Worm (Caenorhabditis elegans) whole organism, L4/young adult: Measurements from ENCODE around the gene eas-1.

ENCODE experiments used
- W03F9.2 ChIP-seq: fragments of 150-350 bp; optimal IDR thresholded peaks from 2 replicates; lab custom pipeline; 2014; ENCODE audit warnings: missing biosample characterization, missing genetic modification characterization
- dao-5 ChIP-seq: sonication (generic microtip); optimal IDR thresholded peaks from 2 replicates; lab custom pipeline; 2016; ENCODE audit warnings: missing genotype, missing genetic modification characterization, moderate library complexity, missing compliant biosample characterization
- him-1 ChIP-seq: sonication (generic microtip); optimal IDR thresholded peaks from 2 replicates; lab custom pipeline; 2016; ENCODE audit warnings: missing genotype, missing genetic modification reagents, missing genetic modification characterization, missing compliant biosample characterization

eas-1 gene

DNA sequence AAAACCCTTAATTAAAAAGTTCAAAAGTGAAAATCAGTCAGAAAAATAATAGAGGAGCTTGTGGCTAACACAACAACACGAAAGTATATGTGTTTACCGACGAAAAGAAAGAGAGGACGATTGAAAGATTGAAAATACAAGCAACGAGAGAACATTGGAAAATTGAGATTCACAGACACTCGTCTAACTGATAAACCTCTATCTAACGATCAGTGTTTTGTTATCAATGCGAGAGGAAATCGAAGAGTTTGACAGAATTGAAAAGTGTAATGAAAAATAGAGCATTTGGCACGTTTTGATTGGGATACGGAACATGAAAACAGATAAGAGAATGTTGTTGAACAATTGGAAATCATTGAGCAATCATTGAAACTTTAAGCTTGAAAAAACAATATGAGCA, 11.5 kb upstream of the eas-1 start:
- TF ChIP-seq W03F9.2 (peak; percentile 29), him-1 (tag; lab: Kevin White, UChicago) (no peak), dao-5 (tag; lab: Kevin White, UChicago) (no peak)

ce11 chrII:4729733-4730132, 10.5 kb upstream of the eas-1 start, which contains the start of gene F41C3.7:
TSS of gene F41C3.7 (plus strand) at chrII:4730033.
- no peak for TF ChIP-seq dao-5 (tag; lab: Kevin White, UChicago)
- TF ChIP-seq W03F9.2, result no peak
- no peak for TF ChIP-seq him-1 (tag; lab: Kevin White, UChicago)

DNA sequence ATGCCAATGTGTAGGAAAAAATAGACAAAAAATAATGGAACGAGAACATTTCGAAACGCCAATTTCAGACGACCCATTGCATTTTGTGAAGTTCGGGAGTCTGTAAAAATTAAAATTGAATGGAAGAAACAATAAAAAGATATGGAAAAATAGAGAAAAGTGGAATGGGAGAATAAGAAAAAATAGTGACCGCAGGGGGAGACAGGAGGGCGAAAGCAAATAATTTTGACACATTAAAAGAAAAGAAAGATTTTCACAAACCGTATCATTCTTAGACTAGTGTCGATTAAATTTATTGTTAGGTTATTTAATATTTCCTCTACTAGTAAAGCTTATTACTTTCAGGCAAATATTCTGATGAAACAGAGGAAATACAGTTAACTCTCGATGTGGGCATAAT, 6.4 kb upstream of the eas-1 start, which contains the start of gene F41C3.11:
Gene F41C3.11, minus strand, starts transcription at position 101 of the 400 bp plus-strand sequence.
- no peak for TF ChIP-seq him-1 (tag; lab: Kevin White, UChicago)
- TF ChIP-seq W03F9.2, result no peak
- TF ChIP-seq dao-5 (tag; lab: Kevin White, UChicago), result no peak

DNA sequence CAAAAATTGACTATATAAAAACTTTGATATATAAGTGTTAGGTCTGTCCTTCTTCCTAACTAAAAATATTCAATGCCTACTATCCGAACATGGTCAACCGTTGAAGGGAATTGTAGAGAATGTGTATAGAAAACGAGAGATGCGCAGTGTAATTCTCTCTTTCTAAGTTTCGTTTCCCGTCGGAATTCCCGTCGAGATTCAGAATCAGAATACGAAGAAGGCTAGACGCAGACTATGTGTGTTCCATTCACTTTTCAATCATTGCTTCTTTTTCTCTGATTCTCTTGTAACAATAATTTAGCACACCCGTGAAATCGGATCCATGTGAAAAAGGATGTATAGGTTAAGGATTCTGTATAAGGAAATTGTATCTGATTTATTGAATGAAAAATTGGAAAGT, 5.7 kb upstream of the eas-1 start:
- TF ChIP-seq him-1 (tag; lab: Kevin White, UChicago), result no peak
- TF ChIP-seq W03F9.2, result no peak
- TF ChIP-seq dao-5 (tag; lab: Kevin White, UChicago), result no peak

DNA sequence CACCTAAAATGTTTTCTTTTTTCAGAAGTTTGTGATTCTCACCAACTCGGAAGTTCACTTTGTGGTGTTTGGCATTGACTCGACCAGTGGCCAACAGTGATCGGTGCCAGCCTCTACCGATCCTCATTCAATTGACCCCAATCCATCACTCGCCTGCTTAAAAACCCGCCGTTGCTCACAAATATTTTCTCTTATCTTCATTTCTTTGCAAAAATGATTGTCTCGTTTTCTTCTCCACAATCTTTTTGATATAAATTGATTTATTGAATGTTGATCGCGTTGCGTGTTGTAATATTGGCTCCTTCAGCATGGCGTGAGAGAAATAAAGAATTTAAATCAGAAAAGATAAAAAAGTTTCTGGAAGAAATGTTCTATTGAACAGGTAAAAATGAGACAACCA, 3.6 kb upstream of the eas-1 start:
- TF ChIP-seq him-1 (tag; lab: Kevin White, UChicago) (no peak), dao-5 (tag; lab: Kevin White, UChicago) (no peak), W03F9.2 (no peak)

DNA sequence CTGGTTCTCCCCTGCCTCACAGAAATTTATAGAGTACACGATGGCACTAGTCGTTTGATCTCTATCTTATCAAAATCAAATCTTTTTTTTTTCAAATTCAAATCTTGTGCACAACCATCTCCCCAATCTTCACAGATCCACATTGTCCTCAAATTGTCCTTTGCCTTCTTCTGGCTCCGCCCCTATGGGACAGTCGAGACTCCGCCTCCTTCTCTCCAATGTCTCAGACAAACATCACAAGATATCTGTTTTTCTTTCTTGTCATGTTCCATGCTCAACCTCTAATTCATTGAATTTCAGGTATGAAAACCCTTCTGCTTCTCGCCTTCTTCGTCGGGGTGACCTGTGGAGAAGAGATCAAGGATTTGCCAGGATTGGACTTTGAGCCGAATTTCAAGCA, 2.9 kb upstream of the eas-1 start, which contains the start of gene ctsa-1.1:
Gene ctsa-1.1, plus strand, starts transcription at position 301 of the 400 bp plus-strand sequence.
- TF ChIP-seq dao-5 (tag; lab: Kevin White, UChicago) (no peak), him-1 (tag; lab: Kevin White, UChicago) (no peak), W03F9.2 (no peak)

ce11 chrII:4741527-4742187, 1.4 kb downstream of the eas-1 start, which contains the start of gene acs-11:
TSS of gene acs-11 (plus strand) at chrII:4742137.
- TF ChIP-seq him-1 (tag; lab: Kevin White, UChicago), result no peak
- TF ChIP-seq W03F9.2, result no peak
- TF ChIP-seq dao-5 (tag; lab: Kevin White, UChicago), result no peak

DNA sequence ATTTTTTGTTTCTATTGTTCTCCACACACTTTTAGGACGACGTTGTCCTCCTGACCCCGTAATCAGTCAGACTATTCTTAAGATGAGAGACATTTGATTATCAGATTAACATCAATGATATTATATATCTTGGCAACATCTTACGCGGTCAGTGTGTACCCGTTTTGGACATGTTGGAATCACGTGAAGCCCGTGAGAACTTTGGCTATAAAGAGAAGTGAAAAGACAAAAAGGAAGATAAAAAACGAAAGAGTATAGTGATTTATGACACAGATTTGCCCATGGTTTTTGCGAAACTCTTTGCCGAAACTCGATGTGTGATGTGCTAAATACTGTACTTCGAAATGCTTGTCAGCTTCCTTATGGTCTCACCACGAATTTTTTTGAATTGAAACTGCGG, 5.1 kb downstream of the eas-1 start:
- no peak for TF ChIP-seq him-1 (tag; lab: Kevin White, UChicago)
- TF ChIP-seq W03F9.2, result no peak
- TF ChIP-seq dao-5 (tag; lab: Kevin White, UChicago), result no peak

ce11 chrII:4747063-4747462, 6.9 kb downstream of the eas-1 start:
- TF ChIP-seq W03F9.2, result no peak
- no peak for TF ChIP-seq him-1 (tag; lab: Kevin White, UChicago)
- no peak for TF ChIP-seq dao-5 (tag; lab: Kevin White, UChicago)

DNA sequence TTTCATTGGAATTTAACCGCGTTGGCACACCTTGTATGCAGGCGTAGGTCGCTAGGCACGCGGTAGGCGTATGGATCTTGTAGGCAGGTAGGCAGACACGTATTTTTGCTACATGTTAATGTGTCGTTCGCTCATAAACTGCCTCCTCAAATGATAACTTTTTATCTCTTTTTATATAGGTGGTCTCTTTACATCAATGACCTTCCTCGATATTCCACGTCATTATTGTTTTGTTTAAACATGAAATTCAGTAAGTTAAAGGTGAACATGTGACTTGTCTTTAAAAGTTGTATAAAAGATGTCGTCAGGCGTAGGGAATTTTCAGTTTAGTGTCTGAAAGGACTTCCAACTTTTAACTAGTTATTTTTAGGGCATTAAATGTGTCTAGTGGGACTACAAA, 7.5 kb downstream of the eas-1 start:
- TF ChIP-seq him-1 (tag; lab: Kevin White, UChicago) (no peak), W03F9.2 (no peak), dao-5 (tag; lab: Kevin White, UChicago) (no peak)

DNA sequence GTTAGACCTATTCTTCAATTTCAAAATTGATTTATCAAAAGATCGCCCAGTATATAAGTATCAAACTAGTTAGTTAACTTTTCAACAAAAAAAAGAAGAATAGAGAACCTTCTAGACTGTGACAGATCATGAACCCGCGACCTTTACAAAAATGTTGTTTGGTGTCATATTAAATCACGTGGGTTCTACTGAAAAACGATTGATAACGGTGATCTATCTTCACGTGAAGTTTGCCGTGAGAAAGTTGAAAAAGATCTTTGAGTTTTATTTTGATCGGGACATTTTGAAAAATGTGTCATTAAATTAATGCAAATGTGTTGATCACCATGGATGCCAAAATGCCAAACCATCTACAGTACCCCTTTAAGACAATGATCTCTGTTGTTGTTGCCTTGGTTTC, 8.2 kb downstream of the eas-1 start:
- TF ChIP-seq him-1 (tag; lab: Kevin White, UChicago), result no peak
- TF ChIP-seq W03F9.2, result no peak
- TF ChIP-seq dao-5 (tag; lab: Kevin White, UChicago), result no peak

DNA sequence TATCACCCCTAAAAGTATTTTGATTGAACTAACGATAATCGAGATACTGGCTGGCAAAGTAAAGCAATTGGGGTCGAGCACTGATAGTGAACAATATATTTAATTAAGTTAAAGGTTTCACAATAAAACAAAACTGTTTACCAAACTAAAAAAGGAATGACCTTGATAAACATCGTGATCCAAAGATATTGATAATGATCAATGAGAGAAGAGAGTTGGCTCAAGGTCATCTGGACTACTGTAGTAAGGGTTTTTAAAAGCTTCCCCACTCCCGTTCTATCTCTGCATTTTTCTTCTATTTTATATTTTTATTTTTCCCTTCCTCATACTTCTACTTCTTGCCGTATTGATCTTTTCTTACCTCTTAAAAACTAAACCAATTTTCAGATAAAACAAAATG, 9.4 kb downstream of the eas-1 start, which contains the start of gene F41C3.2:
Gene F41C3.2, plus strand, starts transcription at position 388 of the 400 bp plus-strand sequence.
- no peak for TF ChIP-seq dao-5 (tag; lab: Kevin White, UChicago)
- TF ChIP-seq him-1 (tag; lab: Kevin White, UChicago), result no peak
- TF ChIP-seq W03F9.2, result no peak

DNA sequence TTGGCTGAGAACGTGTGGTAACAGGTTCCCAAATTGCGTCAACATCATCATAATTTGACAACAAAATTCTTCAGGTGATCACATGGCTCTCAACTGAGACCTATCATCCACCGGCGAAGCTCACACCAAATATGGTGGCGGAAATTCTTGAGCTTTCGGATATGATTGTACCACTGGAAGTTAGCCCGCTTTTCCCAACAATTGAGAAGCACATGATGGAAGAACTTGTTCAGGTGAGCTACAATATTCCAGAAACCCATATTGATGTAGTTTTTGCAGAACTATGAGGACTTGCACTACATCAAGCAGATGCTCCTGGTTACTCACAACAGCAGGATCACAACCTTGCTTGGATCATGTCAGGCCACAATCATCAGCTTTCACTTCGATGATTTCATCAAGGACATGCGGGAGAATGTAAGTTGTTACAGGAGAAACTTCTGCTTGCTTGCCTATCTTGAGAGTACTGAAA, 12.1 kb downstream of the eas-1 start, which contains the start of gene F41C3.1:
Gene F41C3.1, plus strand, starts transcription at position 51 of the 472 bp plus-strand sequence.
- TF ChIP-seq dao-5 (tag; lab: Kevin White, UChicago) (no peak), W03F9.2 (no peak), him-1 (tag; lab: Kevin White, UChicago) (no peak)

DNA sequence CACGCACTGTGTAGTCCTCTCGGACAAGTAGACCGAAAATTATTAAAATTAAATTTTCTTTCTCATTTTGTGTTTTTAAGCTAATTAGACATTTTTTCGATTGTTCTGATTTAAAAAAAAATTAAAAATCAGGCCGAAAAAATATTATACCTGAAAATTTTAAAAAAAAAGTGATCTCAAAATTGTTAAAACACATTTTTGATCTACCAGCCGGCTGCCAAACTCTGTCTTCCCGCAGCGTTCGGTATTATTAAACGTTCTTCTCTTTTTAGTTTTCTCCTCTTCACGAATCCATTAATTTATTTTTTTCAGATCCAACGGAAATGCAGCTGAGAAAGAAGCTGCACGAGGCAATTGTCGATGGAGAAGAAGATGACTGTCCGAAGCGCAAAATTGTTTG, 12.9 kb downstream of the eas-1 start, which contains the start of gene C27D9.1:
Gene C27D9.1, plus strand, starts transcription at position 281 of the 400 bp plus-strand sequence.
- TF ChIP-seq dao-5 (tag; lab: Kevin White, UChicago), result no peak
- TF ChIP-seq W03F9.2, result no peak
